Worm (Caenorhabditis elegans): Measurements from ENCODE around the gene unc-78.

ce11 chrX:3424516-3424915 is 13.1 kb upstream of the unc-78 start, which contains the start of gene ZK813.6:
- no peak for TF ChIP-seq ceh-13 (GFP tag; optimal IDR thresholded peaks at IDR 0.05)
- TF ChIP-seq sea-1 (GFP tag; conservative IDR thresholded peaks at IDR 0.05): no peak
